Worm (Caenorhabditis elegans): Measurements from ENCODE around the gene aqp-4.

DNA sequence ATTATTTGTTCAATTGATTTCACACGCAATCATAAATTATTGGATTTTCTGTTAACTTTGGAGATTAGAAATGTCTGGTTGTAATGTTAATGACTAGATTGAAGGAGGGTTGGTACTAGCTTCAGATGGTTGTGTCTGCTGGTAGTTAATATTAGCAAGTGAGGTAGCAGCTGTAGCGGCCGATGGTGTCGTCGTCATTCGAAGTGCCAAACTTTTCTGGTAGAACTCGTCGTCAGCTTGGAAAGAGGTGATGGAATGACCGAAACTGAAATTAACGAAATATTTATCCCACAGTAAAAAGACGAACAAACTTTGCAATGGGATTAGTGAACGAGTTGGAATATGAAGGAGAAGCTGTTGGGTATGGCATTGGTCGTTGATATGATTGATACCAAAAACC lies 27.2 kb downstream of the aqp-4 start:
- TF ChIP-seq nhr-102 (tag; optimal IDR thresholded peaks at IDR 0.05) (no peak), nhr-237 (tag; optimal IDR thresholded peaks at IDR 0.05) (no peak)

Data from whole organism, L4 larva.